Worm (Caenorhabditis elegans): ENCODE data around the gene zig-12.
A peak's percentile ranks its signal among the peaks of the same experiment; 100 is the strongest.
"Not testable (repeated sequence)": the region's sequence is repeated elsewhere in the genome, so short reads cannot be mapped to it uniquely, and the experiment has no call there.

The zig-12 gene

ce11 chrX:8719888-8720287 is 43.8 kb upstream of the zig-12 start:
- TF ChIP-seq sox-4 (tag; optimal IDR thresholded peaks at IDR 0.05) (no peak), dve-1 (tag; optimal IDR thresholded peaks at IDR 0.05) (no peak), unc-3 (GFP tag; conservative IDR thresholded peaks at IDR 0.05) (no peak), unc-3 (tag; optimal IDR thresholded peaks at IDR 0.05) (no peak)

- TF ChIP-seq Y22D7AL.16 (tag; optimal IDR thresholded peaks at IDR 0.05) (no peak), dve-1 (tag; optimal IDR thresholded peaks at IDR 0.05) (no peak), eyg-1 (tag; optimal IDR thresholded peaks at IDR 0.05) (no peak)
Observed at ce11 chrX:8720658-8721057, 43.0 kb upstream of the zig-12 start, which contains the start of gene F53A9.9. F53A9.9 (minus strand) TSS chrX:8720758.

ce11 chrX:8721273-8721672 is 42.4 kb upstream of the zig-12 start:
- TF ChIP-seq sox-2 (GFP tag; IDR thresholded peaks at IDR 0.05) (no peak), unc-3 (GFP tag; conservative IDR thresholded peaks at IDR 0.05) (no peak), unc-3 (tag; optimal IDR thresholded peaks at IDR 0.05) (no peak), dmd-4 (tag; optimal IDR thresholded peaks at IDR 0.05; ENCODE audit: borderline replicate concordance) (no peak)

ce11 chrX:8723127-8723600 is 40.5 kb upstream of the zig-12 start, which contains the start of gene tnt-2:
tnt-2 (minus strand) TSS chrX:8723550.
- TF ChIP-seq unc-42 (tag; optimal IDR thresholded peaks at IDR 0.05) (no peak), pat-9 (tag; optimal IDR thresholded peaks at IDR 0.05) (no peak), sox-4 (tag; optimal IDR thresholded peaks at IDR 0.05) (no peak), hlh-6 (tag; optimal IDR thresholded peaks at IDR 0.05) (no peak), ets-4 (tag; optimal IDR thresholded peaks at IDR 0.05) (no peak), pha-2 (tag; optimal IDR thresholded peaks at IDR 0.05) (no peak), lim-6 (tag; optimal IDR thresholded peaks at IDR 0.05) (no peak), odd-2 (tag; optimal IDR thresholded peaks at IDR 0.05) (no peak), zip-5 (tag; optimal IDR thresholded peaks at IDR 0.05) (no peak), unc-86 (tag; optimal IDR thresholded peaks at IDR 0.05) (no peak), fkh-6 (tag; optimal IDR thresholded peaks at IDR 0.05) (no peak), syd-9 (tag; optimal IDR thresholded peaks at IDR 0.05) (no peak), ceh-14 (tag; optimal IDR thresholded peaks at IDR 0.05) (no peak), ceh-6 (GFP tag; optimal IDR thresholded peaks at IDR 0.05) (no peak), gmeb-2 (tag; optimal IDR thresholded peaks at IDR 0.05) (no peak), dve-1 (tag; optimal IDR thresholded peaks at IDR 0.05) (no peak)

ce11 chrX:8723840-8724239 is 39.9 kb upstream of the zig-12 start:
- peak; percentile 17 for TF ChIP-seq hlh-8 (tag; optimal IDR thresholded peaks at IDR 0.05)
- peak; percentile 2 for TF ChIP-seq syd-9 (tag; optimal IDR thresholded peaks at IDR 0.05)
- peak; percentile 40 for TF ChIP-seq pat-9 (tag; optimal IDR thresholded peaks at IDR 0.05)
- no peak for TF ChIP-seq ceh-48 (tag; optimal IDR thresholded peaks at IDR 0.05)
- peak; percentile 32 for TF ChIP-seq ceh-34 (tag; optimal IDR thresholded peaks at IDR 0.05)
- TF ChIP-seq nfya-1 (tag; optimal IDR thresholded peaks at IDR 0.05): peak; percentile 25
- peak; percentile 90 for TF ChIP-seq rnt-1 (tag; optimal IDR thresholded peaks at IDR 0.05)
- TF ChIP-seq ceh-18 (tag; optimal IDR thresholded peaks at IDR 0.05): peak; percentile 97
- no peak for TF ChIP-seq tbx-7 (tag; optimal IDR thresholded peaks at IDR 0.05)
- peak; percentile 43 for TF ChIP-seq tbx-2 (tag; optimal IDR thresholded peaks at IDR 0.05)

- TF ChIP-seq tbx-2 (tag; optimal IDR thresholded peaks at IDR 0.05) (no peak), ceh-18 (tag; optimal IDR thresholded peaks at IDR 0.05) (peak; percentile 13)
Observed at ce11 chrX:8727306-8727705, 36.4 kb upstream of the zig-12 start, which contains the start of gene EGAP4.1. EGAP4.1 (minus strand) TSS chrX:8727406.

ce11 chrX:8731822-8732221 is 31.9 kb upstream of the zig-12 start, which contains the start of gene M02D8.6:
M02D8.6 (minus strand) TSS chrX:8731922.
- TF ChIP-seq fkh-6, pros-1, ceh-9 (tag; optimal IDR thresholded peaks at IDR 0.05): not testable (repeated sequence)

All from whole organism, late embryonic.